Worm (Caenorhabditis elegans): ENCODE results near the gene Y105C5A.1274.

DNA sequence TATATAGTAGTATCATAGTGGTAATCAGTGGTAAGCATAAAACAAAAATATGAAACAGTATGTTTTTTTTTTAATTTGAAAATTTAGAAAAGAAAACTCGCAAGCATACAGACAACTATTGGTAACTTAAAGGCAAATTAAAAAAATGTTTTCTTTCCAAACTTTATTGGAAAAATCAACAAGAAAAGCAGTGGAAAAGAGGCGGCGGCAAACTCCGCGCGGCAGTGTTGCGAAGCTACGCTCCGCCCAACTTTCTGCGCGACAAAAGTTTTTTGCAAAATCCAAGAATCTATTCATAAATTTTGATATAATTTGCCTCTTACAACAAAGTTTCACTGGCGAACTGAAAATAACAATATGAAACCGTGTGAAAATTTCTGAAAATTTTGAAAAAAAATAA, 50.0 kb downstream of the Y105C5A.1274 start:
- TF ChIP-seq hpl-2 (GFP tag; optimal IDR thresholded peaks at IDR 0.05) (no peak), nhr-237 (tag; optimal IDR thresholded peaks at IDR 0.05) (no peak), dpl-1 (GFP tag; optimal IDR thresholded peaks at IDR 0.05) (no peak), nhr-85 (tag) (no peak)
